Worm (Caenorhabditis elegans) whole organism, L4 larva: ENCODE measurements around the gene ttbk-8.2.
A peak's percentile ranks its signal among the peaks of the same experiment; 100 is the strongest.

Experiments
- F10B5.3 ChIP-seq: sonication (generic microtip); optimal IDR thresholded peaks from 2 replicates; lab custom pipeline; 2016; ENCODE audit warnings: mild to moderate bottlenecking, missing genetic modification characterization, missing compliant biosample characterization
- F44E2.7 ChIP-seq: fragments of 200-800 bp; sonication (Bioruptor generic); IDR thresholded peaks from 2 replicates; pipeline ENCODE4 v2.1.2; 2022; ENCODE audit warnings: missing genetic modification characterization, missing compliant biosample characterization
- F49E8.2 ChIP-seq: sonication (generic microtip); optimal IDR thresholded peaks from 2 replicates; lab custom pipeline; 2016; ENCODE audit warnings: missing compliant biosample characterization, mild to moderate bottlenecking, missing genetic modification characterization, borderline replicate concordance
- T20F7.1 ChIP-seq: fragments of 200-800 bp; sonication (Bioruptor generic); optimal IDR thresholded peaks from 2 replicates; lab custom pipeline; 2018; ENCODE audit warnings: mild to moderate bottlenecking, missing genetic modification characterization, missing compliant biosample characterization
- T26A8.4 ChIP-seq: fragments of 200-800 bp; sonication (Bioruptor generic); IDR thresholded peaks from 2 replicates; pipeline ENCODE4 v1.3.6; 2022; ENCODE audit warnings: missing genetic modification characterization, missing compliant biosample characterization
- Y48G9A.11 ChIP-seq: fragments of 200-800 bp; sonication (Bioruptor generic); IDR thresholded peaks from 2 replicates; pipeline ENCODE4 v1.3.6; 2022; ENCODE audit warnings: missing genetic modification reagents, missing genetic modification characterization, missing compliant biosample characterization
- ZK546.5 ChIP-seq, 2 experiments: sonication (generic microtip); optimal IDR thresholded peaks; 2 replicates each; lab custom pipeline; 2017; ENCODE audit warnings: missing biosample characterization in 2 of 2, missing genetic modification characterization in 2 of 2
- aly-2 ChIP-seq: sonication (generic microtip); optimal IDR thresholded peaks from 2 replicates; lab custom pipeline; 2018; ENCODE audit warnings: missing biosample characterization, missing genetic modification characterization
- arid-1 ChIP-seq: fragments of 200-800 bp; sonication (Bioruptor generic); conservative IDR thresholded peaks from 2 replicates; pipeline ENCODE4 v1.3.6; 2022; ENCODE audit warnings: missing genetic modification reagents, missing genetic modification characterization, missing compliant biosample characterization
- ceh-28 ChIP-seq: fragments of 150-350 bp; optimal IDR thresholded peaks from 2 replicates; lab custom pipeline; 2014; ENCODE audit warnings: missing biosample characterization, missing genetic modification reagents, missing genetic modification characterization
- ceh-44 ChIP-seq: fragments of 200-800 bp; sonication (Bioruptor generic); IDR thresholded peaks from 2 replicates; pipeline ENCODE4 v1.3.6; 2022; ENCODE audit warnings: missing genetic modification reagents, missing genetic modification characterization, missing compliant biosample characterization
- daf-16 ChIP-seq, 3 experiments: sonication (generic microtip); optimal IDR thresholded peaks; 2 replicates each; lab custom pipeline; 2016 to 2017; ENCODE audit warnings: missing genetic modification characterization in 3 of 3, missing genetic modification reagents in 3 of 3, mild to moderate bottlenecking in 2 of 3, missing compliant biosample characterization in 2 of 3, missing biosample characterization in 1 of 3, moderate library complexity in 1 of 3
- daf-19 ChIP-seq: fragments of 200-800 bp; sonication (Bioruptor generic); conservative IDR thresholded peaks from 2 replicates; pipeline ENCODE4 v1.3.6; 2022; ENCODE audit warnings: missing genetic modification characterization, missing compliant biosample characterization
- dmd-9 ChIP-seq: fragments of 200-800 bp; sonication (Bioruptor generic); IDR thresholded peaks from 2 replicates; pipeline ENCODE4 v1.3.6; 2022; ENCODE audit warnings: missing genetic modification reagents, missing genetic modification characterization, missing compliant biosample characterization
- duxl-1 ChIP-seq: sonication (generic microtip); optimal IDR thresholded peaks from 2 replicates; lab custom pipeline; 2016; ENCODE audit warnings: mild to moderate bottlenecking, missing genetic modification characterization, moderate library complexity, missing compliant biosample characterization; ENCODE audit not compliant: poor library complexity
- dve-1 ChIP-seq: sonication (generic microtip); optimal IDR thresholded peaks from 2 replicates; lab custom pipeline; 2017; ENCODE audit warnings: antibody characterized with exemption, mild to moderate bottlenecking, missing genetic modification characterization, missing compliant biosample characterization; ENCODE audit not compliant: insufficient read depth
- gei-8 ChIP-seq: fragments of 200-800 bp; sonication (Bioruptor generic); optimal IDR thresholded peaks from 2 replicates; lab custom pipeline; 2018; ENCODE audit warnings: mild to moderate bottlenecking, missing genetic modification characterization, missing compliant biosample characterization
- hif-1 ChIP-seq, 2 experiments: sonication (generic microtip); optimal IDR thresholded peaks; 2 replicates each; lab custom pipeline; 2016 to 2017; ENCODE audit warnings: missing compliant biosample characterization in 2 of 2, missing genetic modification characterization in 2 of 2, missing genetic modification reagents in 2 of 2, missing genotype in 2 of 2, mild to moderate bottlenecking in 1 of 2
- hlh-11 ChIP-seq: fragments of 200-800 bp; sonication (Bioruptor generic); optimal IDR thresholded peaks from 2 replicates; lab custom pipeline; 2018; ENCODE audit warnings: mild to moderate bottlenecking, missing genetic modification characterization, missing compliant biosample characterization
- hmg-1.1 ChIP-seq: fragments of 200-800 bp; sonication (Bioruptor generic); IDR thresholded peaks from 2 replicates; pipeline ENCODE4 v1.3.6; 2022; ENCODE audit warnings: missing genetic modification reagents, missing genetic modification characterization, missing compliant biosample characterization
- jun-1 ChIP-seq: fragments of 150-350 bp; optimal IDR thresholded peaks from 2 replicates; lab custom pipeline; 2014; ENCODE audit warnings: missing biosample characterization, missing genetic modification reagents, missing genetic modification characterization
- lin-13 ChIP-seq: fragments of 150-350 bp; optimal IDR thresholded peaks from 2 replicates; lab custom pipeline; 2014; ENCODE audit warnings: missing biosample characterization, missing genetic modification reagents, missing genetic modification characterization
- lin-38 ChIP-seq: fragments of 200-800 bp; sonication (Bioruptor generic); IDR thresholded peaks from 2 replicates; pipeline ENCODE4 v1.3.6; 2022; ENCODE audit warnings: missing genetic modification reagents, missing genetic modification characterization, missing compliant biosample characterization
- madf-5 ChIP-seq, 2 experiments: fragments of 200-800 bp; sonication (Bioruptor generic); IDR thresholded peaks; 2 replicates each; pipeline ENCODE4 v1.3.6; 2022; ENCODE audit warnings: missing compliant biosample characterization in 2 of 2, missing genetic modification characterization in 2 of 2
- mdl-1 ChIP-seq, 2 experiments: fragments of 150-350 bp in 1 of 2; sonication (generic microtip) in 1 of 2; optimal IDR thresholded peaks; 2 replicates each; lab custom pipeline; 2014 to 2017; ENCODE audit warnings: missing biosample characterization in 2 of 2, missing genetic modification characterization in 2 of 2
- mdt-29 ChIP-seq: fragments of 200-800 bp; sonication (Bioruptor generic); IDR thresholded peaks from 2 replicates; pipeline ENCODE4 v1.3.6; 2022; ENCODE audit warnings: missing genetic modification reagents, missing genetic modification characterization, missing compliant biosample characterization
- mes-2 ChIP-seq: sonication (generic microtip); optimal IDR thresholded peaks from 2 replicates; lab custom pipeline; 2016; ENCODE audit warnings: missing genotype, mild to moderate bottlenecking, missing genetic modification characterization, missing compliant biosample characterization; ENCODE audit not compliant: poor library complexity, severe bottlenecking
- mxl-2 ChIP-seq: fragments of 200-800 bp; sonication (Bioruptor generic); conservative IDR thresholded peaks from 2 replicates; pipeline ENCODE4 v1.3.6; 2022; ENCODE audit warnings: missing genetic modification reagents, missing genetic modification characterization, missing compliant biosample characterization
- mxl-3 ChIP-seq: fragments of 200-800 bp; sonication (Bioruptor generic); optimal IDR thresholded peaks from 2 replicates; lab custom pipeline; 2018; ENCODE audit warnings: mild to moderate bottlenecking, missing genetic modification characterization, missing compliant biosample characterization
- nhr-111 ChIP-seq: fragments of 200-800 bp; sonication (Bioruptor generic); optimal IDR thresholded peaks from 2 replicates; lab custom pipeline; 2018; ENCODE audit warnings: mild to moderate bottlenecking, missing genetic modification characterization, missing compliant biosample characterization
- nhr-25 ChIP-seq: sonication (generic microtip); optimal IDR thresholded peaks from 2 replicates; lab custom pipeline; 2017; ENCODE audit warnings: missing genetic modification characterization, mild to moderate bottlenecking, missing compliant biosample characterization, antibody characterized with exemption, moderate library complexity, borderline replicate concordance; ENCODE audit not compliant: insufficient read depth
- nhr-28 ChIP-seq: fragments of 150-350 bp; optimal IDR thresholded peaks from 2 replicates; lab custom pipeline; 2014; ENCODE audit warnings: missing biosample characterization, missing genetic modification characterization
- nhr-48 ChIP-seq: sonication (generic microtip); optimal IDR thresholded peaks from 2 replicates; lab custom pipeline; 2016; ENCODE audit warnings: mild to moderate bottlenecking, missing genetic modification characterization, missing compliant biosample characterization
- nhr-6 ChIP-seq: fragments of 150-350 bp; optimal IDR thresholded peaks from 2 replicates; lab custom pipeline; 2014; ENCODE audit warnings: missing biosample characterization, missing genetic modification characterization
- nhr-76 ChIP-seq: fragments of 150-350 bp; optimal IDR thresholded peaks from 2 replicates; lab custom pipeline; 2014; ENCODE audit warnings: missing biosample characterization, missing genetic modification characterization
- nhr-77 ChIP-seq: fragments of 150-350 bp; optimal IDR thresholded peaks from 2 replicates; lab custom pipeline; 2014; ENCODE audit warnings: missing biosample characterization, missing genetic modification characterization
- php-3 ChIP-seq: fragments of 200-800 bp; sonication (Bioruptor generic); IDR thresholded peaks from 2 replicates; pipeline ENCODE4 v1.3.6; 2022; ENCODE audit warnings: missing genetic modification reagents, missing genetic modification characterization, missing compliant biosample characterization
- pqm-1 ChIP-seq: sonication (generic microtip); optimal IDR thresholded peaks from 2 replicates; lab custom pipeline; 2017; ENCODE audit warnings: missing biosample characterization, missing genetic modification characterization
- rbr-2 ChIP-seq: sonication (generic microtip); optimal IDR thresholded peaks from 2 replicates; lab custom pipeline; 2016; ENCODE audit warnings: missing genotype, missing genetic modification characterization, missing compliant biosample characterization
- set-16 ChIP-seq: fragments of 200-800 bp; sonication (Bioruptor generic); IDR thresholded peaks from 2 replicates; pipeline ENCODE4 v1.3.6; 2022; ENCODE audit warnings: missing genetic modification reagents, missing genetic modification characterization, missing compliant biosample characterization
- snpc-4 ChIP-seq: fragments of 150-350 bp; optimal IDR thresholded peaks from 2 replicates; lab custom pipeline; 2014; ENCODE audit warnings: missing biosample characterization, missing genetic modification characterization
- spr-1 ChIP-seq: sonication (generic microtip); optimal IDR thresholded peaks from 2 replicates; lab custom pipeline; 2016; ENCODE audit warnings: mild to moderate bottlenecking, missing genetic modification characterization, missing compliant biosample characterization
- unc-39 ChIP-seq: sonication (generic microtip); optimal IDR thresholded peaks from 2 replicates; lab custom pipeline; 2017; ENCODE audit warnings: missing biosample characterization, missing genetic modification characterization
- unc-62 ChIP-seq, 3 experiments: fragments of 150-350 bp in 1 of 3; sonication (generic microtip); optimal IDR thresholded peaks in 2 of 3; peaks in 1 of 3; 1 replicate in 1 of 3; 2 replicates in 2 of 3; lab custom pipeline; 2014 to 2017; ENCODE audit warnings: missing biosample characterization in 3 of 3, missing genetic modification characterization in 3 of 3, missing genetic modification reagents in 3 of 3, missing genotype in 1 of 3
- zip-11 ChIP-seq: fragments of 200-800 bp; sonication (Bioruptor generic); IDR thresholded peaks from 2 replicates; pipeline ENCODE4 v1.3.6; 2022; ENCODE audit warnings: missing genetic modification characterization, missing compliant biosample characterization
- zip-2 ChIP-seq: fragments of 150-350 bp; optimal IDR thresholded peaks from 2 replicates; lab custom pipeline; 2014; ENCODE audit warnings: missing biosample characterization, missing genetic modification characterization
- ztf-11 ChIP-seq: fragments of 150-350 bp; optimal IDR thresholded peaks from 2 replicates; lab custom pipeline; 2014; ENCODE audit warnings: missing biosample characterization, missing genetic modification characterization

The ttbk-8.2 gene

ce11 chrIV:5587964-5588860 lies 43.5 kb upstream of the ttbk-8.2 start (continued):
- TF ChIP-seq T26A8.4 (GFP tag; lab: Robert Waterston, UW) (no peak), nhr-76 (no peak), ztf-11 (no peak), pqm-1 (tag; lab: Kevin White, UChicago) (no peak), unc-39 (tag; lab: Kevin White, UChicago) (no peak), F49E8.2 (tag; lab: Kevin White, UChicago) (no peak), duxl-1 (no peak), nhr-6 (tag; lab: Kevin White, UChicago) (no peak), F10B5.3 (tag; lab: Kevin White, UChicago) (no peak), arid-1 (no peak), nhr-28 (tag; lab: Kevin White, UChicago) (no peak), unc-62 (GFP tag; optimal IDR thresholded peaks at IDR 0.05 in 1 of 2; lab: Kevin White, UChicago) (peak in 1 of 2 experiments; percentile 79), unc-62 (tag; optimal IDR thresholded peaks at IDR 0.05; lab: Kevin White, UChicago) (no peak), rbr-2 (peak; percentile 42), snpc-4 (no peak), Y48G9A.11 (GFP tag; lab: Robert Waterston, UW) (no peak), gei-8 (no peak), nhr-77 (tag; lab: Kevin White, UChicago) (no peak), mes-2 (tag; lab: Kevin White, UChicago) (no peak), lin-13 (GFP tag; lab: Kevin White, UChicago) (no peak), T20F7.1 (no peak)

ce11 chrIV:5590120-5590519 lies 41.6 kb upstream of the ttbk-8.2 start:
- TF ChIP-seq nhr-77 (tag; lab: Kevin White, UChicago) (peak; percentile 29), mxl-3 (GFP tag; lab: Kevin White, UChicago) (peak; percentile 3), hif-1 (tag; optimal IDR thresholded peaks at IDR 0.05; lab: Kevin White, UChicago) (peak in 1 of 2 experiments; percentile 40), nhr-25 (tag; lab: Kevin White, UChicago) (no peak), daf-16 (GFP tag; optimal IDR thresholded peaks at IDR 0.05; lab: Kevin White, UChicago) (peak; percentile 7 to 51), daf-16 (tag; optimal IDR thresholded peaks at IDR 0.05; lab: Kevin White, UChicago) (peak; percentile 97), ceh-28 (no peak), jun-1 (tag; lab: Kevin White, UChicago) (no peak), aly-2 (no peak), hlh-11 (tag; lab: Kevin White, UChicago) (peak; percentile 91), nhr-48 (peak; percentile 43), madf-5 (GFP tag; IDR thresholded peaks at IDR 0.05; lab: Robert Waterston, UW) (no peak), php-3 (GFP tag; lab: Robert Waterston, UW) (0 out of 2 replicates have a peak, but pooled peaks have one; percentile 35), nhr-28 (tag; lab: Kevin White, UChicago) (peak; percentile 78), lin-13 (GFP tag; lab: Kevin White, UChicago) (no peak), pqm-1 (tag; lab: Kevin White, UChicago) (peak; percentile 83), daf-19 (GFP tag; lab: Robert Waterston, UW) (no peak), zip-11 (no peak), ceh-44 (GFP tag; lab: Robert Waterston, UW) (no peak), F44E2.7 (GFP tag; lab: Robert Waterston, UW) (no peak), ZK546.5 (tag; optimal IDR thresholded peaks at IDR 0.05; lab: Kevin White, UChicago) (no peak), mxl-2 (GFP tag; lab: Robert Waterston, UW) (no peak), lin-38 (GFP tag; lab: Robert Waterston, UW) (no peak), hmg-1.1 (GFP tag; lab: Robert Waterston, UW) (0 out of 2 replicates have a peak, but pooled peaks have one; percentile 9), nhr-111 (GFP tag; lab: Kevin White, UChicago) (no peak), dve-1 (tag; lab: Kevin White, UChicago) (peak; percentile 91), mdl-1 (tag; optimal IDR thresholded peaks at IDR 0.05; lab: Kevin White, UChicago) (peak in 1 of 2 experiments; percentile 33), zip-2 (no peak), dmd-9 (GFP tag; lab: Robert Waterston, UW) (no peak), set-16 (no peak), spr-1 (tag; lab: Kevin White, UChicago) (no peak), mdt-29 (GFP tag; lab: Robert Waterston, UW) (no peak), snpc-4 (no peak)
